Fruit fly (Drosophila melanogaster): ENCODE data around the gene promL.

Gene promL

DNA sequence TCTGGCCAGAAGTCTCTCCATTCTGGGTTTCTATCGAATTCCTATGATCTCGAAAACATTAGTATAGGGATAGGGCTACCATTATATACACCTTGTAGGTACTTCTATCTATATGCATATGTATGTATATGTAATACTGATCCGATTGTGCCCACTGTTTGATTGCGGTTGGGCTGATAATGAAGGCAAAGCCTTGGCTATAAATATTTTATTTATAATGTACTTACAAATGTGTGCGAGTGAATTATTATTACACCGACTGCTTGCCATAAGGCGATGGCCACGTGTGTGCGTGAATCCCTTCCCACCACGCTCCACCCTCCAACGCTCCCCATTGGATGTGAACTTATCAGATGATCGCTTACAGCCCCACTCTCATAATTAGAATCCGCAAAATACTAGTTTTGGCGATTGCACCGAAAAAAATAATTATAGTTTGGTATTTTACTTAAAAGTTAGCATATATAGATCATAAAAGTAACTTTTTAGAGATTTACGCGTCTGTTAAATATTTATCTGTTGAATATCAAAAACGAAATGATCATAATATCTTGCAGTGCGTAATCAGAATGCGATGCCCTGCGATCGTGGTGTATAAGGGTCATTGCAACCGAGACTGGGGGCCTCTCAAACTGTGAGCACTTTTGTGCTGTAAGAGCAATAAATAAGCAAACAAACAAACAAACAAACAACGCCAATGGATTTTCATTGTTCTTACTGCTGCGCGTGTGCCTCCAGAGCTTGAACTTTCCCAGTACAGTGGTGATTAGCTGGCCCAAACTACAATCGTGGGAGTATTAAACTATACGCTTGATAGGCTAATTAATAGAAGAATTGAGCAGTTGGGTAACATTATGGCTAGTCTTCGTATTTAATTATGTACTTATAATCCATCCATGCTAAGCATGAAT, 47.2 kb downstream of the promL start (continued):
- TF ChIP-seq CG16815 (GFP tag; optimal IDR thresholded peaks at IDR 0.05) (no peak), PHDP (tag; optimal IDR thresholded peaks at IDR 0.05) (no peak), CG4707 (GFP tag; optimal IDR thresholded peaks at IDR 0.05) (peak; percentile 23), sens (GFP tag) (peak; percentile 90), CG7987 (GFP tag; optimal IDR thresholded peaks at IDR 0.05) (peak; percentile 29), CG31441 (GFP tag; IDR thresholded peaks at IDR 0.05) (peak; percentile 49; the same call in 1 of the 2 replicates), CG7556 (GFP tag; optimal IDR thresholded peaks at IDR 0.05) (peak; percentile 20), CG5245 (GFP tag; optimal IDR thresholded peaks at IDR 0.05) (no peak), dati (GFP tag; IDR thresholded peaks at IDR 0.05) (no peak), crol (GFP tag; IDR thresholded peaks at IDR 0.05) (peak; percentile 77), esg (GFP tag; conservative IDR thresholded peaks at IDR 0.05) (no peak), CG5180 (GFP tag; optimal IDR thresholded peaks at IDR 0.05) (peak; percentile 6), lab (GFP tag; optimal IDR thresholded peaks at IDR 0.05) (peak; percentile 64), Ptx1 (GFP tag; IDR thresholded peaks at IDR 0.05) (peak; percentile 54), seq (GFP tag; IDR thresholded peaks at IDR 0.05) (no peak), exex (tag; optimal IDR thresholded peaks at IDR 0.05) (peak; percentile 95), hbn (GFP tag; IDR thresholded peaks at IDR 0.05; ENCODE audit: partially characterized antibody) (no peak), pnt (GFP tag; optimal IDR thresholded peaks at IDR 0.05) (peak; percentile 15), CG10959 (GFP tag; IDR thresholded peaks at IDR 0.05) (no peak), Tbp (GFP tag; optimal IDR thresholded peaks at IDR 0.05) (no peak), CG32532 (GFP tag; IDR thresholded peaks at IDR 0.05) (peak; percentile 56; the same call in 1 of the 2 replicates), CG10654 (GFP tag; optimal IDR thresholded peaks at IDR 0.05) (no peak), CG15514 (GFP tag; optimal IDR thresholded peaks at IDR 0.05) (peak; percentile 53), Dip2 (GFP tag; IDR thresholded peaks at IDR 0.05) (no peak), Ets65A (GFP tag) (peak; percentile 82), gce (GFP tag; IDR thresholded peaks at IDR 0.05) (no peak), MTF-1 (GFP tag; optimal IDR thresholded peaks at IDR 0.05; ENCODE audit: borderline replicate concordance) (peak; percentile 25), en (GFP tag; optimal IDR thresholded peaks at IDR 0.05) (peak; percentile 13), trem (tag; optimal IDR thresholded peaks at IDR 0.05) (no peak), ATbp (GFP tag; optimal IDR thresholded peaks at IDR 0.05) (peak; percentile 32), luna (GFP tag; optimal IDR thresholded peaks at IDR 0.05) (no peak), bcd (GFP tag; optimal IDR thresholded peaks at IDR 0.05) (peak; percentile 9), vnd (GFP tag; IDR thresholded peaks at IDR 0.05; ENCODE audit: partially characterized antibody) (no peak), Atf3 (GFP tag; optimal IDR thresholded peaks at IDR 0.05) (peak; percentile 21), CG14860 (GFP tag; IDR thresholded peaks at IDR 0.05; ENCODE audit: partially characterized antibody) (no peak), Rx (GFP tag; IDR thresholded peaks at IDR 0.05) (0 out of 2 replicates have a peak, but pooled peaks have one; percentile 32), Sry-δ (GFP tag; optimal IDR thresholded peaks at IDR 0.05) (no peak), sens-2 (GFP tag; IDR thresholded peaks at IDR 0.05) (no peak; the same call in 1 of the 2 replicates), Gug (GFP tag; IDR thresholded peaks at IDR 0.05) (peak; percentile 27; the same call in 2 of the 4 replicates), CG11723 (GFP tag; optimal IDR thresholded peaks at IDR 0.05) (no peak), Oaz (GFP tag; IDR thresholded peaks at IDR 0.05) (no peak), Sox102F (GFP tag; optimal IDR thresholded peaks at IDR 0.05) (peak; percentile 38), CG14441 (GFP tag; IDR thresholded peaks at IDR 0.05) (peak; percentile 57), CG11456 (GFP tag; IDR thresholded peaks at IDR 0.05) (no peak), CG43689 (GFP tag; IDR thresholded peaks at IDR 0.05) (no peak; the same call in 1 of the 2 replicates), D19A (tag; optimal IDR thresholded peaks at IDR 0.05) (no peak), CrebB (tag; optimal IDR thresholded peaks at IDR 0.05) (no peak), pan (optimal IDR thresholded peaks at IDR 0.05) (no peak), pan (GFP tag; optimal IDR thresholded peaks at IDR 0.05 in 1 of 2, IDR thresholded peaks at IDR 0.05 in 1 of 2) (peak in 1 of 2 experiments; percentile 75)
